Worm (Caenorhabditis elegans) whole organism, L2 larva: ENCODE results near the gene Y62F5A.9.

Experiments
- R02D3.7 ChIP-seq: fragments of 150-350 bp; optimal IDR thresholded peaks from 2 replicates; lab custom pipeline; 2014; ENCODE audit warnings: missing biosample characterization, missing genetic modification characterization
- alr-1 ChIP-seq: fragments of 150-350 bp; optimal IDR thresholded peaks from 2 replicates; lab custom pipeline; 2014; ENCODE audit warnings: missing biosample characterization, missing genetic modification characterization
- ama-1 ChIP-seq: fragments of 150-350 bp; optimal IDR thresholded peaks from 2 replicates; lab custom pipeline; 2018; ENCODE audit warnings: inconsistent platforms
- blmp-1 ChIP-seq: sonication (generic microtip); optimal IDR thresholded peaks from 2 replicates; lab custom pipeline; 2017; ENCODE audit warnings: missing genetic modification characterization, mild to moderate bottlenecking, missing compliant biosample characterization, antibody characterized with exemption, moderate library complexity; ENCODE audit not compliant: insufficient read depth
- egl-27 ChIP-seq: sonication (generic microtip); optimal IDR thresholded peaks from 3 replicates; lab custom pipeline; 2017; ENCODE audit warnings: missing biosample characterization, missing genetic modification reagents, missing genetic modification characterization
- fos-1 ChIP-seq: fragments of 150-350 bp; optimal IDR thresholded peaks from 2 replicates; lab custom pipeline; 2014; ENCODE audit warnings: missing biosample characterization, missing genetic modification characterization
- nhr-10 ChIP-seq: sonication (generic microtip); optimal IDR thresholded peaks from 2 replicates; lab custom pipeline; 2017; ENCODE audit warnings: missing biosample characterization, missing genetic modification characterization
- nhr-11 ChIP-seq: fragments of 150-350 bp; optimal IDR thresholded peaks from 2 replicates; lab custom pipeline; 2014; ENCODE audit warnings: missing biosample characterization, missing genetic modification characterization
- nhr-77 ChIP-seq: fragments of 150-350 bp; optimal IDR thresholded peaks from 2 replicates; lab custom pipeline; 2014; ENCODE audit warnings: missing biosample characterization, missing genetic modification characterization
- skn-1 ChIP-seq: sonication (generic microtip); optimal IDR thresholded peaks from 2 replicates; lab custom pipeline; 2017; ENCODE audit warnings: missing biosample characterization, missing genetic modification characterization
- snpc-4 ChIP-seq: fragments of 150-350 bp; optimal IDR thresholded peaks from 2 replicates; lab custom pipeline; 2014; ENCODE audit warnings: missing biosample characterization, missing genetic modification characterization
- unc-62 ChIP-seq: fragments of 150-350 bp; optimal IDR thresholded peaks from 2 replicates; lab custom pipeline; 2014; ENCODE audit warnings: missing biosample characterization, missing genetic modification reagents, missing genetic modification characterization
- zag-1 ChIP-seq: fragments of 150-350 bp; optimal IDR thresholded peaks from 2 replicates; lab custom pipeline; 2014; ENCODE audit warnings: missing biosample characterization, missing genetic modification characterization
- ztf-11 ChIP-seq: sonication (generic microtip); optimal IDR thresholded peaks from 2 replicates; lab custom pipeline; 2017; ENCODE audit warnings: missing biosample characterization, missing genetic modification characterization

- TF ChIP-seq fos-1 (no peak), zag-1 (no peak), snpc-4 (tag; lab: Kevin White, UChicago) (no peak), alr-1 (tag; lab: Kevin White, UChicago) (no peak), egl-27 (tag; lab: Kevin White, UChicago) (no peak), ztf-11 (tag; lab: Kevin White, UChicago) (no peak), skn-1 (tag; lab: Kevin White, UChicago) (no peak), nhr-10 (tag; lab: Kevin White, UChicago) (no peak), unc-62 (GFP tag; lab: Kevin White, UChicago) (no peak), blmp-1 (no peak), R02D3.7 (tag; lab: Kevin White, UChicago) (no peak), nhr-11 (tag; lab: Kevin White, UChicago) (no peak), nhr-77 (tag; lab: Kevin White, UChicago) (no peak), ama-1 (lab: Kevin White, UChicago) (no peak)
Measured at ce11 chrII:11582698-11583097, 44.1 kb upstream of the Y62F5A.9 start, which contains the start of gene ints-7.
